Fruit fly (Drosophila melanogaster): ENCODE data around the gene Polr2H.
A peak's percentile ranks its signal among the peaks of the same experiment; 100 is the strongest.

The Polr2H gene

dm6 chr3L:21730354-21730753, 1.6 kb downstream of the Polr2H start, which contains the start of gene CG14570:
CG14570 (minus strand) TSS chr3L:21730454.
- TF ChIP-seq CG11247 (GFP tag; IDR thresholded peaks at IDR 0.05) (peak; percentile 22; the same call in 1 of the 2 replicates), Fer2 (tag; optimal IDR thresholded peaks at IDR 0.05) (no peak), CG10565 (GFP tag; optimal IDR thresholded peaks at IDR 0.05) (no peak)

dm6 chr3L:21731104-21731600, 2.4 kb downstream of the Polr2H start, which contains the start of gene CG14569:
CG14569 (minus strand) TSS chr3L:21731550.
- TF ChIP-seq MTF-1 (GFP tag; optimal IDR thresholded peaks at IDR 0.05; ENCODE audit: borderline replicate concordance) (no peak), gce (GFP tag; IDR thresholded peaks at IDR 0.05) (0 out of 3 replicates have a peak, but pooled peaks have one; percentile 6), dysf (GFP tag; IDR thresholded peaks at IDR 0.05) (0 out of 3 replicates have a peak, but pooled peaks have one; percentile 27), Med (GFP tag) (peak; percentile 8), Rx (GFP tag; IDR thresholded peaks at IDR 0.05) (no peak)

- TF ChIP-seq Lhr (GFP tag; optimal IDR thresholded peaks at IDR 0.05) (no peak), CG18011 (GFP tag; optimal IDR thresholded peaks at IDR 0.05) (no peak), bowl (GFP tag; IDR thresholded peaks at IDR 0.05) (no peak), CG7357 (GFP tag; IDR thresholded peaks at IDR 0.05) (no peak), H15 (GFP tag; IDR thresholded peaks at IDR 0.05) (no peak), CG14965 (GFP tag; optimal IDR thresholded peaks at IDR 0.05; ENCODE audit: borderline replicate concordance) (no peak), pan (optimal IDR thresholded peaks at IDR 0.05) (no peak), pan (GFP tag; optimal IDR thresholded peaks at IDR 0.05 in 1 of 2, IDR thresholded peaks at IDR 0.05 in 1 of 2) (no peak), Chrac-16 (GFP tag; optimal IDR thresholded peaks at IDR 0.05) (no peak), gfzf (GFP tag; optimal IDR thresholded peaks at IDR 0.05) (no peak), Ptx1 (GFP tag; IDR thresholded peaks at IDR 0.05) (no peak), HLHmδ (GFP tag; optimal IDR thresholded peaks at IDR 0.05) (no peak), otp (GFP tag; IDR thresholded peaks at IDR 0.05) (no peak)
Observed at dm6 chr3L:21733387-21733786, 4.7 kb downstream of the Polr2H start, which contains the start of gene CG14568. CG14568 (minus strand) TSS chr3L:21733487.

dm6 chr3L:21733799-21734198, 5.1 kb downstream of the Polr2H start, which contains the start of gene CG14573:
CG14573 (plus strand) TSS chr3L:21734099.
- TF ChIP-seq grn (GFP tag; optimal IDR thresholded peaks at IDR 0.05) (no peak), Vsx1 (GFP tag; optimal IDR thresholded peaks at IDR 0.05) (no peak), vvl (GFP tag; IDR thresholded peaks at IDR 0.05) (0 out of 2 replicates have a peak, but pooled peaks have one; percentile 28)

DNA sequence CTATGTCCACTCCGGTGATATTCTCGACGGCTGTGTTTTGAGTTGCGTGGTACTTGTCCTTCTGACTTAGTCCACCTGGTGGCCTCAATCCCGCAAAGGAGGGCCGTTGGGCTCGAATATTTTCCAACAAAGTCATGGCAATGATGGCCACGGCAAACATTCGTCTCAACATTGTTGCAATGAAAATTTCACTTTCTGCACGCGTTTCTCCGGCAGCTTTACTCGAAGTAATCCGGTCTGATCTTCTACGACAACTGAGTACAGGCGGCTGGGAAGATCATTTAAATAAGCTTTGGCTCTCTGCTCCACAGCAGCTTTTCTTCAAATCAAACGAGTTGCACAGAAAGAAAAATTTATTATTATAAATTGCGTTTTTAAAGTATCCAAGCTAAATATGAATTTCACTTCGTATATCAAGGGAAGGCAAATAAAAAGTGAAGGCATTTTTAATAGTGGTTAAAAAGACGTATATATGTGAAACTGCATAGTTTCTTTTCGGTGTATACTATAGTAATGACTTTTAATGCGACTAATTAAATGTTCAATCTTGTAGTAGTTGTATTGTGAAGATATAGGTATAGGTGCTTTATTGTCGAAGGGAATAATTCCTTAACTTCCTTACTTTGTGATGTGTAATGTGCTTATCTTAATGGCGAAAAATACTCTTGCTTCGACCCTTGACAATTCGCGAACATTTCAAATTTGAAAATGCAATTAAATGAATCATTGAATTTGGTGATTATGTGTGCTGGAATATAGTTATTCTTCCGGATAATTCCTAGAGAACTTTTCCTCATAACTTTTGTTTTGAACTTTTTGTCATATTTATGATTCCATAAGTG, 9.7 kb downstream of the Polr2H start, which contains the start of gene CG14567:
Gene CG14567, minus strand, starts transcription at position 256 of the 842 bp plus-strand sequence.
- no peak for TF ChIP-seq rib (GFP tag; IDR thresholded peaks at IDR 0.05)
- no peak for TF ChIP-seq CG17802 (tag; optimal IDR thresholded peaks at IDR 0.05)
- no peak for TF ChIP-seq Elba2 (GFP tag; optimal IDR thresholded peaks at IDR 0.05)
- no peak for TF ChIP-seq Dll (GFP tag; IDR thresholded peaks at IDR 0.05; ENCODE audit: partially characterized antibody)
- TF ChIP-seq Abd-B (GFP tag; optimal IDR thresholded peaks at IDR 0.05): peak; percentile 56
- TF ChIP-seq B-H2 (GFP tag; optimal IDR thresholded peaks at IDR 0.05): no peak
- TF ChIP-seq CG6654 (GFP tag; optimal IDR thresholded peaks at IDR 0.05): no peak
- TF ChIP-seq jing (GFP tag; optimal IDR thresholded peaks at IDR 0.05): no peak
- no peak for TF ChIP-seq MTF-1 (GFP tag; optimal IDR thresholded peaks at IDR 0.05; ENCODE audit: borderline replicate concordance)
- TF ChIP-seq Rx (GFP tag; IDR thresholded peaks at IDR 0.05): peak; percentile 26; the same call in 1 of the 2 replicates
- no peak for TF ChIP-seq pan (optimal IDR thresholded peaks at IDR 0.05)
- peak in 1 of 2 experiments; percentile 64 for TF ChIP-seq pan (GFP tag; optimal IDR thresholded peaks at IDR 0.05 in 1 of 2, IDR thresholded peaks at IDR 0.05 in 1 of 2)
- peak; percentile 31 for TF ChIP-seq CG8388 (GFP tag; optimal IDR thresholded peaks at IDR 0.05)
- TF ChIP-seq CG17328 (GFP tag; IDR thresholded peaks at IDR 0.05): peak; percentile 39; the same call in 1 of the 2 replicates
- TF ChIP-seq gt (GFP tag; IDR thresholded peaks at IDR 0.05): no peak
- peak; percentile 43; the same call in 2 of the 3 replicates for TF ChIP-seq zfh1 (GFP tag; IDR thresholded peaks at IDR 0.05)
- TF ChIP-seq CG10366 (GFP tag; IDR thresholded peaks at IDR 0.05): peak; percentile 21; the same call in 1 of the 2 replicates
- TF ChIP-seq ttk (GFP tag; IDR thresholded peaks at IDR 0.05): 0 out of 2 replicates have a peak, but pooled peaks have one; percentile 27
- no peak for TF ChIP-seq CG1529 (GFP tag; optimal IDR thresholded peaks at IDR 0.05)
- no peak for TF ChIP-seq pita (GFP tag; optimal IDR thresholded peaks at IDR 0.05)
- TF ChIP-seq Bteb2 (GFP tag; optimal IDR thresholded peaks at IDR 0.05): no peak

Data from whole organism, embryonic.